Worm (Caenorhabditis elegans) whole organism, mixed stage, embryonic: ENCODE data around the gene C25D7.10.
"Not testable (repeated sequence)": the region's sequence is repeated elsewhere in the genome, so short reads cannot be mapped to it uniquely, and the experiment has no call there.

Experiments used
- nhr-237 ChIP-seq: fragments of 150-350 bp; optimal IDR thresholded peaks from 2 replicates; lab custom pipeline; 2014; ENCODE audit warnings: missing biosample characterization, missing genetic modification characterization
- snpc-4 ChIP-seq: fragments of 150-350 bp; optimal IDR thresholded peaks from 2 replicates; lab custom pipeline; 2014; ENCODE audit warnings: missing biosample characterization, missing genetic modification characterization
- unc-62 ChIP-seq: fragments of 150-350 bp; optimal IDR thresholded peaks from 2 replicates; lab custom pipeline; 2014; ENCODE audit warnings: missing biosample characterization, missing genetic modification reagents, missing genetic modification characterization

DNA sequence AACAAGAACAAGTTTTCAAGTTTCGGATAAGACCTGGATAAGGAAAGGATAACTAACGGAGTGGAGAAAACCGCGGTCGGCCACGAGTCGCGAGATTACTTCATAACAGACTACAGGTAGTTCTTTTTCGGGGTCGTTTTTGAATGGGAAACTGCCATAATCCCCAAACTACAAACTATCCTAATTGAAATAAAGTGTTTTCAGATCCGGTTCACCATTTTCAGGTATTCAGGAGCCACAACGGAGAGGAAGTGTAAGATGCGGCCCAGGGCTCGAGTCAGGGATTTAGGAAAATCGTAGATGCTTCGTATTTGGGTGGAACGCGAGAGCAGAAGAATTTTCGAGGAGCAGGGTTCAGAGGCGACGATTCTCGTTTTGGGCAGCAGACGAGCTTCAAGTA lies 48.7 kb downstream of the C25D7.10 start, which contains the start of gene T01G5.8:
- TF ChIP-seq snpc-4; nhr-237; unc-62 (GFP tag; lab: Kevin White, UChicago): not testable (repeated sequence)
